Fruit fly (Drosophila melanogaster): ENCODE data around the gene CG18094.
A peak's percentile ranks its signal among the peaks of the same experiment; 100 is the strongest.

Gene CG18094

DNA sequence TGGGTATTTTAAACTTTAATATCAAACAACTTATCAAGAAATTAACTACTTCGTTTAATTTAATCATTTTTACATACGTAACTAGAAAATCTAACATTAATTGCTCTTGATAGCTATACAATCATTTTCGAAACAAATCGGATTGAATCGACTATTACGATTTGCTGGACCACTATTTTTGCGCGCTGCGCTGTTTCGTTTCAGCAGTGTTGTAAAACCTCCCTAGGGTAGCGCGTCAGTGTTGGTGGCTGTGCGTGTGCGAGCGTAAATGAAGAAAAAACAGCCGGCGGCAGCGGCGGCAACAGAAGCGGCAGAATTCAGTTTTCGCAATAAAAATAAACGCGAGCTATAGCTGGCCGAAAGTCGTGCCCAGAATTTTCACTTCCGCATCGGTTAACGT, 43.2 kb downstream of the CG18094 start, which contains the start of gene CG33116 (continued):
- TF ChIP-seq Stat92E (GFP tag; optimal IDR thresholded peaks at IDR 0.05) (peak in 1 of 3 experiments; percentile 18), org-1 (GFP tag; optimal IDR thresholded peaks at IDR 0.05) (peak; percentile 75), Hsf (GFP tag; optimal IDR thresholded peaks at IDR 0.05) (peak; percentile 87), CG16863 (GFP tag; optimal IDR thresholded peaks at IDR 0.05) (peak; percentile 65), stwl (tag; optimal IDR thresholded peaks at IDR 0.05) (peak; percentile 85), Camta (GFP tag; optimal IDR thresholded peaks at IDR 0.05) (peak; percentile 78), TFAM (GFP tag; optimal IDR thresholded peaks at IDR 0.05) (peak; percentile 23), CG10274 (GFP tag; optimal IDR thresholded peaks at IDR 0.05) (peak; percentile 24), H2.0 (GFP tag; IDR thresholded peaks at IDR 0.05) (peak; percentile 79), Xrp1 (GFP tag; IDR thresholded peaks at IDR 0.05) (peak; percentile 77), CG2202 (tag; optimal IDR thresholded peaks at IDR 0.05) (peak; percentile 63), lab (GFP tag; optimal IDR thresholded peaks at IDR 0.05) (peak; percentile 90), Dll (GFP tag; IDR thresholded peaks at IDR 0.05; ENCODE audit: partially characterized antibody) (0 out of 4 replicates have a peak, but pooled peaks have one; percentile 35), chif (GFP tag; optimal IDR thresholded peaks at IDR 0.05) (peak; percentile 80 to 81), CG32532 (GFP tag; IDR thresholded peaks at IDR 0.05) (peak; percentile 82), yki (optimal IDR thresholded peaks at IDR 0.05) (no peak), gfzf (GFP tag; optimal IDR thresholded peaks at IDR 0.05) (peak; percentile 17), CTCF (GFP tag; optimal IDR thresholded peaks at IDR 0.05) (peak; percentile 30), Ssrp (tag; optimal IDR thresholded peaks at IDR 0.05) (peak; percentile 66), kni (GFP tag; optimal IDR thresholded peaks at IDR 0.05) (peak; percentile 12), CG1792 (GFP tag; optimal IDR thresholded peaks at IDR 0.05) (peak; percentile 63), slp2 (GFP tag; optimal IDR thresholded peaks at IDR 0.05) (peak; percentile 73), oc (tag; optimal IDR thresholded peaks at IDR 0.05) (peak; percentile 50), CG17328 (GFP tag; IDR thresholded peaks at IDR 0.05) (peak; percentile 74), CG6254 (GFP tag; optimal IDR thresholded peaks at IDR 0.05) (peak; percentile 62), Taf1 (GFP tag; IDR thresholded peaks at IDR 0.05) (peak; percentile 23; the same call in 1 of the 2 replicates), ranshi (GFP tag; IDR thresholded peaks at IDR 0.05) (peak; percentile 77; the same call in 1 of the 2 replicates), twi (tag; optimal IDR thresholded peaks at IDR 0.05) (peak; percentile 64), ERR (GFP tag; optimal IDR thresholded peaks at IDR 0.05) (peak; percentile 60), al (GFP tag; IDR thresholded peaks at IDR 0.05) (peak; percentile 51), lmd (GFP tag; IDR thresholded peaks at IDR 0.05) (peak; percentile 83), fru (optimal IDR thresholded peaks at IDR 0.05) (no peak), slou (GFP tag; optimal IDR thresholded peaks at IDR 0.05) (peak; percentile 77), E2f2 (GFP tag; IDR thresholded peaks at IDR 0.05) (peak; percentile 66), CG8359 (GFP tag; optimal IDR thresholded peaks at IDR 0.05; ENCODE audit: borderline replicate concordance) (peak; percentile 42), seq (GFP tag; IDR thresholded peaks at IDR 0.05) (peak; percentile 78), PHDP (tag; optimal IDR thresholded peaks at IDR 0.05) (peak; percentile 74), bsh (GFP tag; optimal IDR thresholded peaks at IDR 0.05) (peak; percentile 66 to 80), Poxn (GFP tag; IDR thresholded peaks at IDR 0.05) (no peak), CG10543 (GFP tag; optimal IDR thresholded peaks at IDR 0.05) (peak; percentile 49), hkb (optimal IDR thresholded peaks at IDR 0.05) (peak; percentile 3), hkb (GFP tag; IDR thresholded peaks at IDR 0.05) (peak; percentile 79), slbo (GFP tag; IDR thresholded peaks at IDR 0.05) (peak; percentile 84), dmrt99B (tag; optimal IDR thresholded peaks at IDR 0.05) (peak; percentile 86), sr (GFP tag; IDR thresholded peaks at IDR 0.05) (no peak), trh (GFP tag; optimal IDR thresholded peaks at IDR 0.05) (peak; percentile 49), CG3281 (GFP tag; optimal IDR thresholded peaks at IDR 0.05) (peak; percentile 74), CG13123 (GFP tag; optimal IDR thresholded peaks at IDR 0.05) (peak; percentile 76), cas (GFP tag; IDR thresholded peaks at IDR 0.05) (peak; percentile 32; the same call in 1 of the 2 replicates), CG4424 (GFP tag; optimal IDR thresholded peaks at IDR 0.05) (peak; percentile 86), sens-2 (GFP tag; IDR thresholded peaks at IDR 0.05) (no peak), amos (GFP tag; IDR thresholded peaks at IDR 0.05; ENCODE audit: partially characterized antibody) (no peak; the same call in 1 of the 2 replicates)
